Fruit fly (Drosophila melanogaster) S2 (cell line): ENCODE data around the gene CG1637.

ENCODE experiments used
- CG8478 ChIP-seq: fragments of >200 bp; optimal IDR thresholded peaks from 2 replicates; lab custom pipeline; 2018
- CTCF ChIP-seq, 2 experiments: fragments of >200 bp; optimal IDR thresholded peaks; 2 replicates each; lab custom pipeline; 2018

CG1637 gene

DNA sequence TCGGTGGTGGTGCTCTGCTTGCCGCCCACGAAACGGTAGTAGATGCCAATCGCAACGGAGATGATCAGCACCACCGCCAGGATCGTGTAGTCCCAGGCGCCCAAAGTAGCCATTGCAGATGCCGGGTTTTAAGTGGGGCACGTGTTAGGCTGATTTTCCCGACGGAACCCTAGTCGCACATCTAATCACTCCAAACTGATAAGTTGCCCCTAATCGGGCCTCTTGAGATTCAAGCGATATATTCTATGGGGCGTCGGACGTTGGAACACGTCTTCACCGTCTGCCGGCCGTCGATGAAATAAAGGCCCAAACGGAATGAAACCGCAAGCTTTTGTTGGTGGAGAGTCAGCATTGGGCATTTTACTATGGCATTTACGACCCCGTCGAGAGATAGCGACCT lies 32.9 kb downstream of the CG1637 start, which contains the start of gene CG32669:
Gene CG32669, minus strand, starts transcription at position 275 of the 400 bp plus-strand sequence.
- TF ChIP-seq CG8478 (lab: Kevin White, UChicago) (no peak), CTCF (optimal IDR thresholded peaks at IDR 0.05; lab: Kevin White, UChicago) (no peak)

DNA sequence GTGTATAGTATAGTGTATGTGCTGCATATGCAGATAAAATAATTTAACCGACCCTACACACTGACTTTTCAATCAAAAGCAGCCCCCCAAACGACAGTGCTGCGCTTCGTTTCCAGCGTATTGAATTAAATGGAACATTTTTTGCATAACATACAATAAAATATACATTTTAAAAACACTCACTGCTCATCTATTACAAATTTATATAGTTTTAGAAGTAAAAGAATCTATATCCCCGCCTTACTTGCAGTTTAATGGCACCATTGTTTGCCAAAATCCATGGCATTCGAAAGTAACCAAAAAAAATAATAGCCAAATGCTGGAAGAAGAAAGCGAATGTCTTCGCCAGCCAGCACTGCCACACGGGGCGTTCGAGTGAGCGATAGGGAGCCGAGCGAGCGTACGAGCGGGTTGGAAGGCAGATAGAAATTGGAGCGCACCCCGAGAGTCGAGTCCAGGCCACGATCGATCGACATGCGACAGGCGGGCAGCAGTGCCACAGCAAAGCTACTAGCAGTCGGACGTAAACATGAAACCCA lies 35.9 kb downstream of the CG1637 start, which contains the start of gene CG15209:
Gene CG15209, plus strand, starts transcription at position 489 of the 539 bp plus-strand sequence.
- TF ChIP-seq CTCF (optimal IDR thresholded peaks at IDR 0.05; lab: Kevin White, UChicago) = no peak
- no peak for TF ChIP-seq CG8478 (lab: Kevin White, UChicago)

DNA sequence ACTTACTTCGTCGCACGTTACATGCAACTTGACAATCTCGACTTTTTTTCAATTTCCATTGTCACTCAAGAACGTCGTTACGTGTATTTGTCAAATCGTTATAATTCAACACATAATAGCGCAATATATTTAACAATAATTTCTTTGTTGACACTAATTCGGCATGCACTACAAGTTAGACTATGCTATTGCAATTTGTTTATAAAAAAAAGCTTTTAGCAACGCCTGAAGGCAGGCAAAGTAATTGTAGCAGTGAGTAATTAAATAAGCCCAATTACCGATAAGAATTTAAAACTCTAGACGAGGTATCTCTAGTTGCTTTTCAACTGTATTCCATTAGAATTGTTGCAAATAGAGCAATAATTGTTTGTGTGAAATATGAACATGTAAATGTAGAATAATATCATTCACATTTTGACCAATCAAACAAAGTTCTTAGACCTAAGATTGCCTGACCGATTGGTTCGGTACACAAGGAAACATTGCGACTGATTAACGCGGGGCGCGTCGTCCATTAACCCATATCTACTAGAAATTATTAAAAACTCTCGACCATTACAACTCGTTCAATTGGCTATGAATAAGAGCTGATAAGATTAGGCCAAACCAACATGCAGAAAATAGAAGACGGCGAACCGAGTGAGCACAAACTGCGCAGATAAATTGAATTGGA lies 36.7 kb downstream of the CG1637 start:
- no peak for TF ChIP-seq CG8478 (lab: Kevin White, UChicago)
- no peak for TF ChIP-seq CTCF (optimal IDR thresholded peaks at IDR 0.05; lab: Kevin White, UChicago)

DNA sequence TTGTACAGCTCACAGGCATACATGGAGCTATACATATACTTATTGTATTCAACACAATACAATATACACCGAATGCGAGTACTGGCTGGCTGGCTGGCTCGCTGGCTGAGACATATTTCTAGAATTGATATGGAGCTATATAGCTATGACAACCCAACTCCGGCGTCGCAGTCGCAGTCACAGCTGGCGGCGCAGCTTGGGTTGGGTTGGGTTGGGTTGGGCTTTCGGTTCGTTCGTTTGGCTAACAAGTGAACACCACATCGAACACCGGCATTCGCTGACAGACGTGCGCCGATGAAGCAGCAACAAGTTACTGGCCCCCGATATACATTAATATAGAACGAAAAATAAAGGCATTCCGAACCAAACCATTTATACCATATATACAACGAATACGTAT lies 38.7 kb downstream of the CG1637 start, which contains the start of gene CG15210:
Gene CG15210, plus strand, starts transcription at position 269 of the 400 bp plus-strand sequence.
- TF ChIP-seq CG8478 (lab: Kevin White, UChicago) (no peak), CTCF (optimal IDR thresholded peaks at IDR 0.05; lab: Kevin White, UChicago) (no peak)

DNA sequence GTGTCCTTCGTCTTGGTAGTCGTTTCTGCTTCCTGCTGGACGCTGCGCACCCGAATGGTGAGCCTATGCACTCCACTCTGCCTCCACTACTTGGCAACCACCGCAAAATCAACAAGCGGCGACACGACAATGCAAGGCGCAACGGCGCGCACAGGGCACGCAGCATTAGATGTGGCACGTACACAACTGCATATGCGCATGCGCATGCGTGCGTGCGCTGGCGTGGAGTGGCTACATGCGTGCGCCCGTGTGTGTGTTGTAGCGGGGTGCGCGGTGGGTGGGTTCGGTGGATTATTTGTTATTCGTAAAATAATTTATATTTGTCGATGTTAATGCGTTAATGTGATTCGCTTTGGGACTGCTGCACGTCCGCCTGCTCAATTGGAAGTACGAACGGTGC lies 42.1 kb downstream of the CG1637 start:
- TF ChIP-seq CG8478 (lab: Kevin White, UChicago) = no peak

DNA sequence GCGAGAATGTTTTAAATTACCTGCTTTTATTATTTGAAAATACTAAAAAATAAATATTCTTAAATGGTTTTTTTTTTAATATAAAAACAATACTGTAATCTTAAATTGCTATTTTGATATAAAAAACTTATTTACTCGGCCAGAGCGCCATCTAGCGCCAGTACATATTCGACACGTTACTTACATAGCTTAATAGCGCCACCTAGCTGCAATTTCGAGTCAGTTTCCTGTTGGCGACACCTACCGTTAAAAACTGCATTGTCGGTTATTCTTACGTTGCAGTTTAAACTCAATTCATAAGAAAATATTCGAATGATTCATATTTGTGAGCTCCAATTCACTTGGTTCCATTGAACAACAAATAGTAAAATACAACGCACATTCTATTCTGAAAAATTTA lies 45.3 kb downstream of the CG1637 start:
- TF ChIP-seq CTCF (optimal IDR thresholded peaks at IDR 0.05; lab: Kevin White, UChicago) = peak; percentile 94 to 98
- no peak for TF ChIP-seq CG8478 (lab: Kevin White, UChicago)

DNA sequence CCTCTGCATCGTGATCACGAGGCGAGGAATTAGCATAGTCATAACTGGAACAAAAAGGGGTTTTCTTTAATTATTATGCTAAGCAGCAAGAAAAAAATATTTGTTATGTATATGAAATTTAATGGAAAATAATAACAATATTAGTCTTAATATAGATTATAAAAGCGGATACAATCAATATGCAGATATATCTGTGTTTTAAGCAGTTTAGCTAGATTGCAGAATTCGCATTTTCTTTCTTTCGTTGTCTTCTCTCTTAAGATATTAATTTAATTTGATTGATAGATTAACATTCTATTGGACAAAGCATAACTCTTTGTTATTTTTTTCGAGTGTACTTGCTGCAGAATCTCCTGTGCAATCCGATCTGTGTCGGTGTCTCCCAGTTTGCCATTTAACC lies 50.4 kb downstream of the CG1637 start:
- TF ChIP-seq CTCF (optimal IDR thresholded peaks at IDR 0.05; lab: Kevin White, UChicago) = no peak
- TF ChIP-seq CG8478 (lab: Kevin White, UChicago) = no peak

DNA sequence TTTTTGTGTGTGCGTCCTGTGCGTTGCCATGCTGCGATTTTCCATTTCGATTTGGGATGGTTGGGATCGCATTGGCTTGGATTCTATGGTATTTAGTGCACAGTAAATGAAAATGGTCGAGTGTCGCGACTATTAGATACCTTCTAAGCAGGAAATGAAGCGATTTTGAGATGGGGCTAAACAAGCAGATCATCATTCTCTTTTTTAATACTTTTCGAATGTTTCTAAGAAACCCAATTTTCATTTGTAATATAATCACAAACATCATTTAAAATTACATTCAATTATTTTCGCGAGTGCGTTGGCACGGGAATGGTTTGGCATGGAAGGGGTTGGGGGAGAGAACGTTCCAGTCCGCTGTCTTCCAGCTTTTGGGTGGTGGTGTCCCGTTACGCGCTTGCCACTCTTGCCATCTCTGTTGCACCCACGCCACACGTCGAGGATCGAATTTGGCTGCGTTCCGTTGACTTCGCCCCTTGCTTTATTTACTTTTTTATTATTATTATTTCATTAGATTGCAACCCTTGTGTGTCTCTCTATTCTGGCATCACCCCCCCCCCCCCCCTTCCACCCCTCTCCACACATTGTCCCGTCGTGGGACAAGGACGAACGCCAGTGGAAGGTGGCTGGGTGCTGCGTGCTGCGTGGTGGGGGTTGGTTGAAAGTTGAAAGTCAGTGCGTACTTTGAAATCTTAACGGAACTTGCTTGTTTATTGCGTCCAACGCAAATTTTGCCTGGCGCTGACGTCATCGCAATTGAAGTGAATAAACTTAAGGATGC lies 52.2 kb downstream of the CG1637 start:
- no peak for TF ChIP-seq CG8478 (lab: Kevin White, UChicago)

DNA sequence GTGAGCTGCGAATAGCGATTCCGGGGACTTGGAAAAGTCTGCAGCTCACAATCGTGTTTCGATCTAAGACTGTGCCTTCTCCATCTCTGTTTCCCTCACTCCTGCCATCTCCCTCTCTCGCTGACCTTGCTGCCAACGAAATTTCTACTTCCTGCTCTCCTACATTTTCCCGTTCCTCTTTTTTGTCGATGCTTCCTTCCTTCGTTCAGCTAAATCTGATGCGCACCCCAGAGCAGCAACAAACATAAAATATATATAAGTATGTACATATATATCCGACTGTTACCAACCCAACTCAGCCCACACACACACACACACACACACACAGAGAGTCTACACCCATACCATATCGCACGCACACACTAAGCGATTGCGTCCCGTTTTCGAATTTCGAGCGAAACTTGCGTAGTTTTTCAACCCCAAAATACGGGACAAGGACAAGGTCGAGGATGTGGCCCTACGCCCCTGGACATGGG lies 53.4 kb downstream of the CG1637 start, which contains the start of gene Imp:
Gene Imp, minus strand, starts transcription at position 51 of the 476 bp plus-strand sequence.
- no peak for TF ChIP-seq CG8478 (lab: Kevin White, UChicago)
- no peak for TF ChIP-seq CTCF (optimal IDR thresholded peaks at IDR 0.05; lab: Kevin White, UChicago)

DNA sequence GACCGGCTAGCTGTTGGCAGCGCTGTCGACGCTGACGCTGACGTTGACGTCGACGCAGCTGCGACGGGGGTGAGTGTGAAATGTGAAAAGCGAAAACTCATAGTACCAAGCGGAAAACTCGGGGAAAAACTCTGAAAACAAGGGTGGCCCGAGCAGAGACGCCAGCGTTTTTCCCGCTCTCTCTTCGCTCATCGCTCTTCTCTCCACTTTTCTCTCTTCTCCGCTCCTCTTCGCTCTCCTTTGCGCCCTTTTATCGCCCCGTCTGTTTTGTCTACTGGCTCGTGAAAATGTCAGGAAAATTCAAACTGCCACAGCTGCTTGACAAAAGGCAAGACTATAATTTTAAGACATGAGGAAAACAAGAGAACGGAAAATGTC lies 54.3 kb downstream of the CG1637 start:
- TF ChIP-seq CTCF (optimal IDR thresholded peaks at IDR 0.05; lab: Kevin White, UChicago) = no peak
- no peak for TF ChIP-seq CG8478 (lab: Kevin White, UChicago)

DNA sequence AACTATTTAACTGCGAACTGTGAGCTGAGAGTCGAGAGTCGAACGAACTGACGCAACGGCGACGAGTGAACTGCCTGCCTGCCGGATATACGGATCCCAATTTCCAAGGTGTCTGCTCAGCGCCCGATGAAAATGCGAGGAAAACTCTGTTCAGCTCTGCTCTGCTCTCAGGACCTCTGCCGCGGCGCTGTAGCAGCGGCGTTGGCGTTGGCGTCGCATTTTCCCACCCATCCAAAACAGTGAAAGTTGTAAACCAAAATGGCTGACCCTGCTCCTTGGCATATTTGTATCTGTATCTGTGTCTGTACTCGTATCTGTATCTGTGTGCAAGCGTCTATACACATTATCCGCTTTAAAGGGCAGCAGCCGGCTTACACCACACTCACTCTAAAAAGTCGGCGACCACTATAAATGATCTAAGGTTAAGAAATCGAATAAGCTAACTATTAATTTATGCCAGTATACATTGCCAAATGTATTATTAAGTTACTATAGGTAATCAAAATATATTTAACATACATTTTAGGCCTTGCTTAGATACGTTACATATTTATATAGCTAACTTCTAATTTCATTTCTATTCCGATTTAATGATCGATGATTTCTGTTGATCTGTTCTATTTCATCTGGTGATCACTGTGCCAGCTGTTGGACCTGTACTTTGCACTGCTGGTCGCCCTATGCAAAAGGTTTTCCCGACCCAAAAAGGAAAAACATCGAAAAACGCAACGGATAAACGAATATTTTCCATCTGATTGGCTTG lies 54.8 kb downstream of the CG1637 start:
- no peak for TF ChIP-seq CG8478 (lab: Kevin White, UChicago)
- TF ChIP-seq CTCF (optimal IDR thresholded peaks at IDR 0.05; lab: Kevin White, UChicago) = no peak

DNA sequence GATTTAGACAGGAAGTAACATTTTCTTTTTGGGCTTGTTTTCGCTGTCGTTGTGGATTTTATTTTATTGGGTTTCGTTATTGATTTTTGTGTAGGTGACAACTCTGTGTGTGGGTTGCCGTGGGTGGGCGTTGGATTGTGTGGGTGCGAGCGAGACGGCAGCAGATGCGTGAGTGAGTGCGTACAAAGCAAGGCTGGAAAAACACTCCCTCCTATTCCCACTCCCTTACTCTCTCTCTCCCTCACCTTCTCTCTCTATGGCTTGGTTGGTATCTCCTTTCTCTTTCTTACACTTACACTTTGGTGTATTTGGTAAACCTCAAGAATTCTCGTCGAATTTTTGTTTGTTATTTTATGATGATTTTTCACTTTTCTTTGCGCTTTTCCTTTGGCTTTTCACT lies 55.6 kb downstream of the CG1637 start:
- no peak for TF ChIP-seq CG8478 (lab: Kevin White, UChicago)
- TF ChIP-seq CTCF (optimal IDR thresholded peaks at IDR 0.05; lab: Kevin White, UChicago) = no peak

DNA sequence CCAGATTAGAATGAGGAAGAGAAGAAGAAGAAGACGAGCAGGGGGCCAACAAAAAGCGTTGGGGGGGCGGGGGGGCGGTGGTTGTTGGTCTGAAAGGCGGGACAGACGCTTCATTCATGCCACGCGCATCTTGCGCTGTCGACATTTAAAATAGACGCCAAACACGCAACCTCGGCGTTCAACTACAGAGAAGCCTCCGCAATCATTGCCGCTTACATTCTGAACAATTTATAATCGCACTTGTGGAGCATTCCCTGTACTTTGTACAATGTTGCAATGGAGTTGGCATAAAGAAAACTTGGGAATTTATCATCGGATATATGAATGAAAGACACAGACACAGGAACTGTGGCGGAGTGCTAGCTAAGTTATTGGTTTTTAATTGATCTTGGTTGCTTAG lies 57.0 kb downstream of the CG1637 start:
- TF ChIP-seq CTCF (optimal IDR thresholded peaks at IDR 0.05; lab: Kevin White, UChicago) (no peak), CG8478 (lab: Kevin White, UChicago) (no peak)
